Worm (Caenorhabditis elegans): Measurements from ENCODE around the gene Y64H9A.2.

ce11 chrX:5040038-5040437 is 3.7 kb upstream of the Y64H9A.2 start:
- TF ChIP-seq fkh-10 (GFP tag; optimal IDR thresholded peaks at IDR 0.05): no peak
- no peak for TF ChIP-seq mdl-1 (tag; optimal IDR thresholded peaks at IDR 0.05)
- TF ChIP-seq mep-1 (tag; optimal IDR thresholded peaks at IDR 0.05): no peak
